Fruit fly (Drosophila melanogaster): Measurements from ENCODE around the gene CG12112.

The CG12112 gene

DNA sequence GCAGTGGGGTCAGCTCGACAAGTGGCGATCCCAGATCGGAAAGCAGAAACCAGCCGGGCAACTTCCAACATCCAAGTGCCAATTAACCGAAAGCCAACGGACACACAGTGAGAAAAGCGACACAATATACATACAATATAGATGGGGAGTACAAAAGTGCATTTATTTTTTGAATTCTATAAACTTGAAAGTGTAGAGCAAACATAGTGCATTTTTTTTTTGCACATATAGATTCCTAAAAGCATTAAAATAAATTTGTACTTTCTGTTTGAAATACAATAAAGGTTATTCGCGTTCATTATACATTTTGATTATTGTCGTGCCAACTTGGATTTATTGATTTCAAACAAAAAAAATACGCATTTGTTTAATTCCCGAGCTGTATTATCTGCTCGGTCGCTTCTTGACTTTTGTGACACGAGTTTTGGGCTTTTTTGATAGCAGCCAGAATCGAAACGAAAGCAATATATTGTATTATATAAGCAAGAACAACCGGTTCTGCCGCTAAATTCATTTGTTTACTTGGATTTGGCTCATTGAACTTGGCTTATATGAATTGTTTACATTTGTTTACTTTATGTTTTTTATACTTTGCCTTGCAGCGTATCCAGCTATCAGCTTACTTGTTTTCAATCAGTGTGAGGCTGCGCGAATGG is 13.1 kb upstream of the CG12112 start, which contains the start of gene spirit:
spirit (minus strand) TSS at position 655 of the 656 bp plus-strand sequence.
- no peak for TF ChIP-seq noc (tag; optimal IDR thresholded peaks at IDR 0.05)

- TF ChIP-seq noc (tag; optimal IDR thresholded peaks at IDR 0.05), result no peak
Observed at dm6 chrX:8571936-8572335, 11.9 kb upstream of the CG12112 start.

- TF ChIP-seq noc (tag; optimal IDR thresholded peaks at IDR 0.05), result no peak
Observed at dm6 chrX:8570848-8571247, 10.9 kb upstream of the CG12112 start, which contains the start of gene CG12111. CG12111 (minus strand) TSS chrX:8570948.

DNA sequence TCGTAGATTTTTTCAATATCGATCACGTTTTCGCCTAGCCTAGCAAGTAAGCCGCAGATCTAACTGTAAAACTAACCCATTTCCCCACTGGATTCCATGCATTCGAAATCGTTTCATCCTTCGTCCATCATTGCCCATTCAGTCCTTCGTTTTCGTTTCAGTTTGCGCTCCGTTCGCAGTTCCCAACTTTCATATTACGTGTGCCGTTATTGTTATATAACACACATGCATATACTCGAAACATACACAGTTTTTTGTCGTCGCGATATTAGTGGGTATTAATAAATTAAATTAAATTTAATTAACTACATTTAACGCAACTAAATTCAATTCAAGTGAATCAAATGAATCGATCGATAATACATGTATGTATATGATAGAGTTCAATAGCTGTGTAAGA is 9.6 kb upstream of the CG12112 start:
- no peak for TF ChIP-seq noc (tag; optimal IDR thresholded peaks at IDR 0.05)

DNA sequence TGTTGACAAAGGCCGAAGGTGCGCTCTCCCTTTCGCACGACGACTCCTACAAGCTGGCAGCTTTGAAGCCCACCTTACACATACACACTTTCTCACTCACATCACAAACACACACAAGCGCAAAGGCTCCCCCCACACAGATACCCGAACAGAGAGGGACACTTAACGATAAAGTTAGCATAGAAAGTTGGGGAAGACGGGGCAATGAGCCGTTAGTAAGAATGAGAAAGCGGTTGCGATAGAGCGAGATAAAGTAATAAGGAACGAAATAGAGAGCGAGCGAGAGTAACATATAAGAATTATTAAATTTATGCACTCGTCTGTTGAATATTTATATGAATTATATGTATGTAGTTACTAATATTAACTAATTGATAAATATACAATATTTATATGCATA is 9.0 kb upstream of the CG12112 start:
- no peak for TF ChIP-seq noc (tag; optimal IDR thresholded peaks at IDR 0.05)

- TF ChIP-seq noc (tag; optimal IDR thresholded peaks at IDR 0.05), result no peak
Observed at dm6 chrX:8561404-8562397, 1.7 kb upstream of the CG12112 start.

dm6 chrX:8558762-8559172 is 1.2 kb downstream of the CG12112 start, which contains the start of gene IntS4:
IntS4 (minus strand) TSS chrX:8558781.
- no peak for TF ChIP-seq noc (tag; optimal IDR thresholded peaks at IDR 0.05)

DNA sequence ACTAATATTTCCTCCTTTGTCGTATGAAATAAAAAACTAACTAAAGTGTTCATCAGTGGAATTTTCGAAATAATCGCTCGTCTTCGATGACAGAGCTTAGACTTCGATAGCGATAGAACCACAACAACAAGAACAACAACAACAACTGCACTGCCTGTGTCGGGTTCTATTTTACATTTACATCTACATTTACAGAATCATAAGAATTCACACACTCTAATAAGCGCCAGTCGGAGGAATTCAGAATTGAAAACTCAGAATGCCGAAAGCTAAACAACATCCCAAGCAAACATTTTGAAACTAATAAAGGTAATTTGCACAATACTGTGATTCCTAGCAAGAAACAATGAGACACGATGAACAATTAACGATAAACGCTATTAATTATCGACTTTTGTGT is 5.7 kb downstream of the CG12112 start:
- TF ChIP-seq noc (tag; optimal IDR thresholded peaks at IDR 0.05), result no peak

- TF ChIP-seq noc (tag; optimal IDR thresholded peaks at IDR 0.05), result no peak
Observed at dm6 chrX:8542728-8543127, 17.3 kb downstream of the CG12112 start.

DNA sequence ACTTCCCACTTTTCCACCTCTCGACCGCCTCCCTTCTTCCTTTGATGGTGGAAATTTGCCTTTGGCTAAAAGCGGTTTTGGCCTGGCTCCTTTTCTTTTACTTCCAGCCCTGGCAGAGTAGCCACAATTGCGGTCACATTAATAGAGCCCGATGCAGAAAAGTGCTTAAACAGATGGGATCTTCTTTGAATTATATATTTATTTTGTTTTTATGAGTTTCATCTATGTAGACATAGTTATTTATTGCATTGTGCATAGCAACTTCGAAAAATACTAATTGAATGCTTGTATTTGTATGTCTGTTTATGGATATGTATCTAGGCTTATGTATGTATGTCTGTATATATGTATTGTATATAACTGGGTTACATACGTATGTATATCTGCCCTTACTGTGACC is 18.0 kb downstream of the CG12112 start:
- TF ChIP-seq noc (tag; optimal IDR thresholded peaks at IDR 0.05), result no peak

DNA sequence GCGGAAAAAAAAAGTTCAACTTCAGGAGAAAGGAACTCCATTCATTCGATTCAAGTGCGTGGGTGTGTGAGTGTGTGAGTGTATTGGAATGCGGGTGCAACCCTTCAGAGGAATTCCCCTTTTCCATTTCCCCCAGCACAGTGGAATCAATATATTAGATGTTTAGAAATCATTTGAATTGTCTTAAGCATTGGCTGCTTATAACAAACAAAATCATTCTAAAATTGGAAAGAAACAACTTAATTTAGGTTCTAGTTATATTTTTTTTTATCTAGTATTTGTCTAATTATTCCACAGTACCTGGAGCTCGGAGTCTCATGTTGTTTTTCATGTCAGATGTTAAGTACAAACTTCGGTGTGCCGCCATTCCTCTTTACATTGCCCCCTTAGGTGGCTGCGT is 21.0 kb downstream of the CG12112 start:
- no peak for TF ChIP-seq noc (tag; optimal IDR thresholded peaks at IDR 0.05)

DNA sequence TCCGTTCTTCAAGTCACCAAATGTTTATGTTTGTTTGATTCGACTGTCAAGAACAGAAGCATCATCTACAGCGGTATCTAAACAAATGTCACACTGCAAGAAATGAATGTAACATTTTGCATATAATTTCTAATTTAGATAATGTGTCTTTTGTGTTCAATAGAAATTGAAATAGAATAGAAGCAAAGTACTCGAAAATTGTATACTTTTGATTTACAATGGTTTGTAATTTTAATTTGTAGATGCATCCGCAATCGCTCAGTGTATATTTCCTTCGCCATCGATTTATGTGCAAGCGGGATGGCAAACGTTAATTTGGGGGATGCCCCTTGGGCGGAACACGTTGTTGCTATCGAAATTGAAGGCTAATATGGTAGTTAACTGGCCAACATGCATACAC is 21.8 kb downstream of the CG12112 start:
- no peak for TF ChIP-seq noc (tag; optimal IDR thresholded peaks at IDR 0.05)

- no peak for TF ChIP-seq noc (tag; optimal IDR thresholded peaks at IDR 0.05)
Observed at dm6 chrX:8536649-8537048, 23.3 kb downstream of the CG12112 start.

- no peak for TF ChIP-seq noc (tag; optimal IDR thresholded peaks at IDR 0.05)
Observed at dm6 chrX:8534734-8535133, 25.3 kb downstream of the CG12112 start.

DNA sequence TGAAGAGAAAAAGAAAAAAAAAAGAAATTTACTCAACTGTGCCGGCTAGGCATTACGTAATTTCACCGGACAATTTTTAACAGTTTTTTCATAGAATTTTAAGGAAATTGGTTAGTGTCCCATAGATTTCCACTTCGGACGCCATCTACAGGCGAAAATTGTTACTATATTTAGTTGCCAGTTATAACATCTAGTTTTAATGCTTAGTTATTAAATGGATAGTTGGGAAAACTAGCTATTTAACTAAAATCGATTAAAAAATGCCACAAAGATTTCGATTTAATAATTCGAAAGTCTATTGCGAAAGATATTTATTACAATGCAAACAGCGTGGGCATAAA is 25.7 kb downstream of the CG12112 start:
- TF ChIP-seq noc (tag; optimal IDR thresholded peaks at IDR 0.05), result no peak

- TF ChIP-seq noc (tag; optimal IDR thresholded peaks at IDR 0.05), result peak; percentile 68
Observed at dm6 chrX:8533589-8534320, 26.2 kb downstream of the CG12112 start.
